Worm (Caenorhabditis elegans): ENCODE data around the gene T07A9.12.

DNA sequence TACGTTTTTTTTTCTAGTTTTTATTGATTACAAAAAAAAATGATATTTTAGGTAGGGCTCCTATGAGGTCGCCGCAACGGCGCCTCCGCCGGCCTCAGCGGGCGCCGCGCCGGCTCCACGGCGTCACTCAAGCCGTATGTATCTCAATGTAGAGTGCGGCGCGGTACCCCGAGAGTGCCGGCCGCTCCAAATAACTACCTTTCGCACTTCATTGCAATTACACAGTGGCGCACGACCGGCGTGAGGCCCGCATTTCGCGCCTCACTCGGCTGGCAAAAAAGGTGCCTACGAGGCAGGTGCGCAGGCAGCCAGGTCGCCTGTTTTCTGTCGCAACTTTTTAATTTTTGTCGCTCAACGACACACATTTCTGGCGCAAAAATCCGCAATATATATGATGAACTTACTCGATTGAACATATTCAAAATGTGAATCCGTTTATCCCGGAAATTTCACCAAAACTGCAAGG, 50.0 kb downstream of the T07A9.12 start, which contains the start of gene M04G7.2:
- TF ChIP-seq pax-3 (tag; optimal IDR thresholded peaks at IDR 0.05) (no peak), nhr-12 (tag; optimal IDR thresholded peaks at IDR 0.05) (no peak), ama-1 (optimal IDR thresholded peaks at IDR 0.05) (no peak), blmp-1 (tag; optimal IDR thresholded peaks at IDR 0.05) (no peak), ces-1 (GFP tag; optimal IDR thresholded peaks at IDR 0.05) (no peak), ztf-11 (tag; optimal IDR thresholded peaks at IDR 0.05) (no peak), lin-39 (tag; optimal IDR thresholded peaks at IDR 0.05) (no peak), unc-62 (GFP tag; optimal IDR thresholded peaks at IDR 0.05) (no peak), xbp-1 (tag; optimal IDR thresholded peaks at IDR 0.05) (no peak), nhr-28 (tag; optimal IDR thresholded peaks at IDR 0.05) (no peak)

Measured in whole organism, L1 larva.